Worm (Caenorhabditis elegans) whole organism, late embryonic: ENCODE data around the gene ZC190.10.

Experiments used
- C38D4.7 ChIP-seq: fragments of 200-800 bp; sonication (Bioruptor generic); optimal IDR thresholded peaks from 2 replicates; lab custom pipeline; 2018; ENCODE audit warnings: mild to moderate bottlenecking, missing genetic modification characterization, moderate library complexity, missing compliant biosample characterization
- ceh-14 ChIP-seq: sonication (generic microtip); optimal IDR thresholded peaks from 2 replicates; lab custom pipeline; 2016; ENCODE audit warnings: missing genotype, missing genetic modification characterization, missing compliant biosample characterization
- ceh-19 ChIP-seq: fragments of 200-800 bp; sonication (Bioruptor generic); optimal IDR thresholded peaks from 2 replicates; lab custom pipeline; 2018; ENCODE audit warnings: mild to moderate bottlenecking, missing genetic modification characterization, missing compliant biosample characterization
- ceh-6 ChIP-seq: fragments of 200-800 bp; sonication (Bioruptor generic); optimal IDR thresholded peaks from 2 replicates; lab custom pipeline; 2018; ENCODE audit warnings: mild to moderate bottlenecking, missing genetic modification characterization, missing compliant biosample characterization
- ceh-9 ChIP-seq: sonication (generic microtip); optimal IDR thresholded peaks from 2 replicates; lab custom pipeline; 2016; ENCODE audit warnings: mild to moderate bottlenecking, missing genetic modification characterization, inconsistent platforms, missing compliant biosample characterization
- elt-4 ChIP-seq: sonication (generic microtip); optimal IDR thresholded peaks from 2 replicates; lab custom pipeline; 2016; ENCODE audit warnings: missing genetic modification characterization, missing compliant biosample characterization
- fkh-10 ChIP-seq: fragments of 150-350 bp; optimal IDR thresholded peaks from 2 replicates; lab custom pipeline; 2014; ENCODE audit warnings: missing biosample characterization, missing genetic modification reagents, missing genetic modification characterization
- hlh-13 ChIP-seq: fragments of 200-800 bp; sonication (Bioruptor generic); optimal IDR thresholded peaks from 2 replicates; lab custom pipeline; 2018; ENCODE audit warnings: mild to moderate bottlenecking, missing genetic modification characterization, missing compliant biosample characterization
- nhr-11 ChIP-seq: fragments of 150-350 bp; optimal IDR thresholded peaks from 2 replicates; lab custom pipeline; 2014; ENCODE audit warnings: missing biosample characterization, missing genetic modification characterization
- pqm-1 ChIP-seq: sonication (generic microtip); optimal IDR thresholded peaks from 2 replicates; lab custom pipeline; 2016; ENCODE audit warnings: missing genetic modification characterization, missing compliant biosample characterization
- ref-2 ChIP-seq: sonication (generic microtip); optimal IDR thresholded peaks from 2 replicates; lab custom pipeline; 2016; ENCODE audit warnings: missing genetic modification characterization, missing compliant biosample characterization
- sdc-2 ChIP-seq: sonication (generic microtip); optimal IDR thresholded peaks from 2 replicates; lab custom pipeline; 2016; ENCODE audit warnings: missing genotype, missing genetic modification characterization, missing compliant biosample characterization
- tbx-7 ChIP-seq: sonication (generic microtip); optimal IDR thresholded peaks from 2 replicates; lab custom pipeline; 2016; ENCODE audit warnings: missing genotype, missing genetic modification characterization, missing compliant biosample characterization
- zip-5 ChIP-seq: sonication (generic microtip); optimal IDR thresholded peaks from 2 replicates; lab custom pipeline; 2016; ENCODE audit warnings: missing genetic modification characterization, missing compliant biosample characterization

DNA sequence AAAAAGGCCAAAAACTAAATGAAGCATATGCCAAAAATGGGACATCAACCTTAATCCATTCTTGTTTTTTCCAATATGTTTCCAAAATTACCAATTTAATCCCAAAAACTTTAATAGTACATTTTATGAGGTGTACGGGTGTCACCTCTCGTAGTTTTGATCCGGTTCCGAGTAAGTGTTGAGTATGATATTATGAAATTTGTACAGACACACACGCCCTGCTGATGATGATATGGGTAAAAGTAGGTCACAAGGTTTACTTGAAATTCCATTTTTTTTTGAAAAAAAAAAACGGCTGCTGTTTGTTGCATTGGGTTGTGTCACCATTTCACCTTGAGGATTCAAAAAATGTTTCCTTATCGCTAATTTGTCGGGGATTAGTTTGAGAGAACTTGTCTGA, 38.2 kb downstream of the ZC190.10 start:
- TF ChIP-seq fkh-10 (GFP tag; lab: Kevin White, UChicago) (no peak), zip-5 (tag; lab: Kevin White, UChicago) (no peak), nhr-11 (tag; lab: Kevin White, UChicago) (no peak), ceh-9 (no peak), elt-4 (tag; lab: Kevin White, UChicago) (no peak), tbx-7 (tag; lab: Kevin White, UChicago) (no peak), hlh-13 (GFP tag; lab: Kevin White, UChicago) (no peak), C38D4.7 (GFP tag; lab: Kevin White, UChicago) (no peak), ref-2 (tag; lab: Kevin White, UChicago) (no peak), sdc-2 (tag; lab: Kevin White, UChicago) (no peak), pqm-1 (no peak), ceh-14 (tag; lab: Kevin White, UChicago) (no peak), ceh-6 (GFP tag; lab: Kevin White, UChicago) (no peak), ceh-19 (GFP tag; lab: Kevin White, UChicago) (no peak)
